Worm (Caenorhabditis elegans) whole organism, mixed stage, embryonic: ENCODE results near the gene C04G6.11.

Experiments used
- blmp-1 ChIP-seq: fragments of 150-350 bp; optimal IDR thresholded peaks from 2 replicates; lab custom pipeline; 2014; ENCODE audit warnings: missing biosample characterization, missing genetic modification characterization
- ceh-39 ChIP-seq: fragments of 150-350 bp; optimal IDR thresholded peaks from 2 replicates; lab custom pipeline; 2014; ENCODE audit warnings: missing biosample characterization, missing genetic modification characterization
- ces-1 ChIP-seq: fragments of 150-350 bp; optimal IDR thresholded peaks from 2 replicates; lab custom pipeline; 2014; ENCODE audit warnings: missing biosample characterization, missing genetic modification reagents, missing genetic modification characterization
- drap-1 ChIP-seq: fragments of 200-800 bp; sonication (Bioruptor generic); optimal IDR thresholded peaks from 3 replicates; lab custom pipeline; 2018; ENCODE audit warnings: mild to moderate bottlenecking, missing genetic modification characterization, missing compliant biosample characterization
- lsy-2 ChIP-seq: fragments of 150-350 bp; optimal IDR thresholded peaks from 2 replicates; lab custom pipeline; 2014; ENCODE audit warnings: missing biosample characterization, missing genetic modification characterization
- mep-1 ChIP-seq: fragments of 150-350 bp; optimal IDR thresholded peaks from 2 replicates; lab custom pipeline; 2017; ENCODE audit warnings: missing biosample characterization, missing genetic modification reagents, missing genetic modification characterization, inconsistent platforms
- nhr-76 ChIP-seq: sonication (generic microtip); optimal IDR thresholded peaks from 2 replicates; lab custom pipeline; 2017; ENCODE audit warnings: missing biosample characterization, missing genetic modification characterization
- pha-4 ChIP-seq: fragments of 150-350 bp; optimal IDR thresholded peaks from 2 replicates; lab custom pipeline; 2018; ENCODE audit warnings: missing biosample characterization, missing genetic modification reagents, missing genetic modification characterization
- snpc-4 ChIP-seq: fragments of 150-350 bp; optimal IDR thresholded peaks from 2 replicates; lab custom pipeline; 2014; ENCODE audit warnings: missing biosample characterization, missing genetic modification characterization
- unc-62 ChIP-seq: fragments of 150-350 bp; optimal IDR thresholded peaks from 2 replicates; lab custom pipeline; 2014; ENCODE audit warnings: missing biosample characterization, missing genetic modification reagents, missing genetic modification characterization
- zip-8 ChIP-seq: fragments of 150-350 bp; optimal IDR thresholded peaks from 2 replicates; lab custom pipeline; 2014; ENCODE audit warnings: missing biosample characterization, missing genetic modification characterization
- ztf-11 ChIP-seq: fragments of 150-350 bp; optimal IDR thresholded peaks from 2 replicates; lab custom pipeline; 2014; ENCODE audit warnings: missing biosample characterization, missing genetic modification characterization

- TF ChIP-seq zip-8 (no peak), nhr-76 (tag; lab: Kevin White, UChicago) (no peak), pha-4 (tag; lab: Kevin White, UChicago) (no peak), ces-1 (GFP tag; lab: Kevin White, UChicago) (no peak), unc-62 (no peak), ztf-11 (tag; lab: Kevin White, UChicago) (no peak), drap-1 (GFP tag; lab: Kevin White, UChicago) (no peak), snpc-4 (tag; lab: Kevin White, UChicago) (no peak), blmp-1 (tag; lab: Kevin White, UChicago) (no peak), lsy-2 (tag; lab: Kevin White, UChicago) (no peak), mep-1 (no peak), ceh-39 (tag; lab: Kevin White, UChicago) (no peak)
Observed at ce11 chrII:5103189-5103588, 445 bp downstream of the C04G6.11 start.
